Worm (Caenorhabditis elegans) whole organism, young adult: ENCODE measurements around the gene clec-80.

Experiments
- aptf-3 ChIP-seq: fragments of 200-800 bp; sonication (Bioruptor generic); IDR thresholded peaks from 2 replicates; pipeline ENCODE4 v1.3.6; 2022; ENCODE audit warnings: missing genetic modification characterization, missing compliant biosample characterization
- cebp-1 ChIP-seq, 2 experiments: fragments of 200-800 bp in 1 of 2; sonication (Bioruptor generic) in 1 of 2; sonication (generic microtip) in 1 of 2; IDR thresholded peaks in 1 of 2; optimal IDR thresholded peaks in 1 of 2; 2 replicates each; pipeline versions ENCODE4 v1.3.6 to Lab custom; 2017 to 2022; ENCODE audit warnings: missing compliant biosample characterization in 2 of 2, missing genetic modification characterization in 2 of 2, mild to moderate bottlenecking in 1 of 2, missing genetic modification reagents in 1 of 2, moderate library complexity in 1 of 2
- ceh-79 ChIP-seq: sonication (generic microtip); optimal IDR thresholded peaks from 2 replicates; lab custom pipeline; 2017; ENCODE audit warnings: mild to moderate bottlenecking, missing genetic modification characterization, missing compliant biosample characterization
- chd-7 ChIP-seq: sonication (generic microtip); optimal IDR thresholded peaks from 2 replicates; lab custom pipeline; 2016; ENCODE audit warnings: mild to moderate bottlenecking, missing genetic modification characterization, moderate library complexity, missing compliant biosample characterization
- egl-44 ChIP-seq: fragments of 200-800 bp; sonication (Bioruptor generic); IDR thresholded peaks from 2 replicates; pipeline ENCODE4 v1.3.6; 2022; ENCODE audit warnings: missing genetic modification reagents, missing genetic modification characterization, missing compliant biosample characterization
- ekl-4 ChIP-seq: fragments of 200-800 bp; sonication (Bioruptor generic); IDR thresholded peaks from 2 replicates; pipeline ENCODE4 v1.3.6; 2022; ENCODE audit warnings: missing genetic modification reagents, missing genetic modification characterization, missing compliant biosample characterization
- let-607 ChIP-seq, 2 experiments: fragments of 200-800 bp in 1 of 2; sonication (Bioruptor generic) in 1 of 2; sonication (generic microtip) in 1 of 2; optimal IDR thresholded peaks; 2 replicates each; lab custom pipeline; 2016 to 2018; ENCODE audit warnings: mild to moderate bottlenecking in 2 of 2, missing compliant biosample characterization in 2 of 2, missing genetic modification characterization in 2 of 2, moderate library complexity in 2 of 2, missing genotype in 1 of 2
- madf-6 ChIP-seq: fragments of 200-800 bp; sonication (Bioruptor generic); IDR thresholded peaks from 2 replicates; pipeline ENCODE4 v1.3.6; 2022; ENCODE audit warnings: missing genetic modification reagents, missing genetic modification characterization, missing compliant biosample characterization
- mel-28 ChIP-seq: sonication (generic microtip); optimal IDR thresholded peaks from 2 replicates; lab custom pipeline; 2016; ENCODE audit warnings: borderline replicate concordance, mild to moderate bottlenecking, missing genetic modification characterization, missing compliant biosample characterization
- snpc-4 ChIP-seq, 5 experiments: fragments of 150-350 bp in 1 of 5; sonication (generic microtip) in 4 of 5; optimal IDR thresholded peaks; 2 replicates each; lab custom pipeline; 2014 to 2018; ENCODE audit warnings: missing genetic modification characterization in 5 of 5, missing biosample characterization in 3 of 5, antibody characterized with exemption in 2 of 5, mild to moderate bottlenecking in 2 of 5, missing compliant biosample characterization in 2 of 5, missing genotype in 2 of 5, moderate library complexity in 2 of 5, missing genetic modification reagents in 1 of 5

- TF ChIP-seq ceh-79 (no peak), ekl-4 (no peak), mel-28 (no peak), chd-7 (tag; lab: Kevin White, UChicago) (no peak), madf-6 (GFP tag; lab: Robert Waterston, UW) (no peak), cebp-1 (GFP tag; IDR thresholded peaks at IDR 0.05; lab: Robert Waterston, UW) (no peak), cebp-1 (tag; optimal IDR thresholded peaks at IDR 0.05; lab: Kevin White, UChicago) (no peak), egl-44 (GFP tag; lab: Robert Waterston, UW) (no peak), snpc-4 (GFP tag; optimal IDR thresholded peaks at IDR 0.05; lab: Kevin White, UChicago) (no peak), snpc-4 (tag; optimal IDR thresholded peaks at IDR 0.05; lab: Kevin White, UChicago) (no peak), aptf-3 (GFP tag; lab: Robert Waterston, UW) (no peak), let-607 (tag; optimal IDR thresholded peaks at IDR 0.05; lab: Kevin White, UChicago) (no peak)
These were observed 41.2 kb downstream of the clec-80 start, which contains the start of gene Y54G2A.16 for ce11 chrIV:2864743-2865142.
